Fruit fly (Drosophila melanogaster): Measurements from ENCODE around the gene CG42359.

CG42359 gene

DNA sequence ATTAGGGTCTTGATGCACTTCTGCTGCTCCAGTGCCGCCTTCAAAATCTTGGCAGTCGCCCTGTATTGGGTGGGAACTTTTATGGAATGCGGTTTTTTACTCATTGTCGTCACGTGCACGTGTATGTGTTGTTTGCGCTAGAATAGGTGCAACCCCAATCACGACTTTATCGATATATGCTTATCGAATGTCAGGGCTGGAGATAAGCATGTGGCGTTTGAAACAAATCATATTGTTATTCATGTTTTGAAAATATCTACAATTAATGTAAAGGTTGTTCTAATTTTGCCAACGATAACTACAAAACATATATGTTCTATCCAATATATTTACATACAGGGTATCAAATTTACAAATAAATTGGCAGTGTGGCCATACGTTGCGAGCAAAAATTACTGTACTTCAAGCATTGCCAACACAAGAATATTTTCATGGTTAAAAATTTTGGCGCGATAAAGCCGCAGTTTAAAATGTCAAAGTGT, at the start of gene CG42359, which contains the start of gene Nsun5 (continued):
- TF ChIP-seq HHEX (GFP tag; optimal IDR thresholded peaks at IDR 0.05) (peak; percentile 84), chm (GFP tag; IDR thresholded peaks at IDR 0.05) (peak; percentile 90), Fer3 (tag; optimal IDR thresholded peaks at IDR 0.05) (peak; percentile 86), vvl (GFP tag; IDR thresholded peaks at IDR 0.05) (peak; percentile 96), Neu2 (GFP tag; optimal IDR thresholded peaks at IDR 0.05; ENCODE audit: borderline replicate concordance) (peak; percentile 70), CG7372 (GFP tag; IDR thresholded peaks at IDR 0.05) (peak; percentile 86), vfl (GFP tag; optimal IDR thresholded peaks at IDR 0.05) (peak; percentile 89), CG11504 (tag; optimal IDR thresholded peaks at IDR 0.05) (peak; percentile 86), Optix (GFP tag; IDR thresholded peaks at IDR 0.05) (peak; percentile 78), Trl (optimal IDR thresholded peaks at IDR 0.05) (no peak), Trl (GFP tag; optimal IDR thresholded peaks at IDR 0.05) (peak; percentile 93), ssp (GFP tag; IDR thresholded peaks at IDR 0.05) (peak; percentile 81), Ptx1 (GFP tag; IDR thresholded peaks at IDR 0.05) (peak; percentile 92), gcm (GFP tag; optimal IDR thresholded peaks at IDR 0.05) (peak; percentile 71), Oaz (GFP tag; IDR thresholded peaks at IDR 0.05) (peak; percentile 62), phol (tag; optimal IDR thresholded peaks at IDR 0.05) (peak; percentile 92), CG8290 (GFP tag; optimal IDR thresholded peaks at IDR 0.05) (peak; percentile 94), CG8290 (tag; optimal IDR thresholded peaks at IDR 0.05) (peak; percentile 80 to 96), CG6683 (GFP tag; optimal IDR thresholded peaks at IDR 0.05) (peak; percentile 71), ttk (GFP tag; IDR thresholded peaks at IDR 0.05) (peak; percentile 89), rib (GFP tag; IDR thresholded peaks at IDR 0.05) (no peak; the same call in 1 of the 2 replicates), bcd (GFP tag; optimal IDR thresholded peaks at IDR 0.05) (peak; percentile 87), CG10274 (GFP tag; optimal IDR thresholded peaks at IDR 0.05) (peak; percentile 63), Rfx (GFP tag; IDR thresholded peaks at IDR 0.05) (peak; percentile 92), az2 (GFP tag; optimal IDR thresholded peaks at IDR 0.05) (peak; percentile 93), Mrtf (GFP tag; IDR thresholded peaks at IDR 0.05) (peak; percentile 79), CG34422 (GFP tag; IDR thresholded peaks at IDR 0.05) (peak; percentile 90), CG12769 (tag; optimal IDR thresholded peaks at IDR 0.05) (peak; percentile 95), CG17328 (GFP tag; IDR thresholded peaks at IDR 0.05) (peak; percentile 92), sc (optimal IDR thresholded peaks at IDR 0.05) (no peak), sc (GFP tag; optimal IDR thresholded peaks at IDR 0.05) (peak; percentile 70), fd64A (GFP tag; optimal IDR thresholded peaks at IDR 0.05) (peak; percentile 10), nom (GFP tag; optimal IDR thresholded peaks at IDR 0.05) (peak; percentile 47), tll (GFP tag; optimal IDR thresholded peaks at IDR 0.05) (peak in 1 of 2 experiments; percentile 31), stwl (tag; optimal IDR thresholded peaks at IDR 0.05) (peak; percentile 92), Hsf (GFP tag; optimal IDR thresholded peaks at IDR 0.05) (peak; percentile 95), CG10565 (GFP tag; optimal IDR thresholded peaks at IDR 0.05) (peak; percentile 46), dysf (GFP tag; IDR thresholded peaks at IDR 0.05) (peak; percentile 87), CG1602 (GFP tag; optimal IDR thresholded peaks at IDR 0.05) (peak; percentile 87), chn (GFP tag; optimal IDR thresholded peaks at IDR 0.05) (peak; percentile 94), CG8944 (GFP tag; optimal IDR thresholded peaks at IDR 0.05) (peak; percentile 95), CG3838 (GFP tag; optimal IDR thresholded peaks at IDR 0.05) (peak; percentile 79), p53 (GFP tag; optimal IDR thresholded peaks at IDR 0.05) (peak; percentile 83), CG8388 (GFP tag; optimal IDR thresholded peaks at IDR 0.05) (peak; percentile 85), Doc2 (GFP tag; IDR thresholded peaks at IDR 0.05) (0 out of 2 replicates have a peak, but pooled peaks have one; percentile 32), GATAe (GFP tag; conservative IDR thresholded peaks at IDR 0.05) (peak; percentile 35; the same call in 1 of the 2 replicates), inv (GFP tag; IDR thresholded peaks at IDR 0.05; ENCODE audit: partially characterized antibody) (peak; percentile 81), lola (GFP tag; optimal IDR thresholded peaks at IDR 0.05) (peak in 1 of 3 experiments; percentile 83), danr (GFP tag; IDR thresholded peaks at IDR 0.05) (peak; percentile 62; the same call in 1 of the 2 replicates), hb (GFP tag; IDR thresholded peaks at IDR 0.05; ENCODE audit: partially characterized antibody) (peak; percentile 73), tx (GFP tag; optimal IDR thresholded peaks at IDR 0.05) (peak; percentile 91)
